Worm (Caenorhabditis elegans) whole organism, L2 larva: ENCODE results near the gene selt-1.2.

ENCODE experiments used
- R02D3.7 ChIP-seq: fragments of 150-350 bp; optimal IDR thresholded peaks from 2 replicates; lab custom pipeline; 2014; ENCODE audit warnings: missing biosample characterization, missing genetic modification characterization
- lin-13 ChIP-seq: fragments of 150-350 bp; optimal IDR thresholded peaks from 2 replicates; lab custom pipeline; 2014; ENCODE audit warnings: missing biosample characterization, missing genetic modification reagents, missing genetic modification characterization
- lsy-2 ChIP-seq, 2 experiments: fragments of 150-350 bp in 1 of 2; sonication (generic microtip) in 1 of 2; optimal IDR thresholded peaks; 2 replicates each; lab custom pipeline; 2014 to 2017; ENCODE audit warnings: missing biosample characterization in 2 of 2, missing genetic modification characterization in 2 of 2
- mab-5 ChIP-seq: fragments of 150-350 bp; optimal IDR thresholded peaks from 2 replicates; lab custom pipeline; 2014; ENCODE audit warnings: missing biosample characterization, missing genetic modification characterization
- nhr-10 ChIP-seq: sonication (generic microtip); optimal IDR thresholded peaks from 2 replicates; lab custom pipeline; 2017; ENCODE audit warnings: missing biosample characterization, missing genetic modification characterization
- nhr-237 ChIP-seq: fragments of 150-350 bp; optimal IDR thresholded peaks from 2 replicates; lab custom pipeline; 2014; ENCODE audit warnings: missing biosample characterization, missing genetic modification characterization
- nhr-6 ChIP-seq: fragments of 150-350 bp; optimal IDR thresholded peaks from 2 replicates; lab custom pipeline; 2014; ENCODE audit warnings: missing biosample characterization, missing genetic modification characterization
- sem-4 ChIP-seq: fragments of 150-350 bp; optimal IDR thresholded peaks from 2 replicates; lab custom pipeline; 2014; ENCODE audit warnings: missing biosample characterization, missing genetic modification reagents, missing genetic modification characterization
- skn-1 ChIP-seq: sonication (generic microtip); optimal IDR thresholded peaks from 2 replicates; lab custom pipeline; 2017; ENCODE audit warnings: missing biosample characterization, missing genetic modification characterization
- unc-62 ChIP-seq: fragments of 150-350 bp; optimal IDR thresholded peaks from 2 replicates; lab custom pipeline; 2014; ENCODE audit warnings: missing biosample characterization, missing genetic modification reagents, missing genetic modification characterization
- ztf-4 ChIP-seq: fragments of 150-350 bp; optimal IDR thresholded peaks from 2 replicates; lab custom pipeline; 2014; ENCODE audit warnings: missing biosample characterization, missing genetic modification characterization

- TF ChIP-seq unc-62 (GFP tag; lab: Kevin White, UChicago) (no peak), sem-4 (tag; lab: Kevin White, UChicago) (no peak), mab-5 (tag; lab: Kevin White, UChicago) (no peak), R02D3.7 (tag; lab: Kevin White, UChicago) (no peak), lsy-2 (tag; optimal IDR thresholded peaks at IDR 0.05; lab: Kevin White, UChicago) (no peak), nhr-6 (no peak), nhr-237 (tag; lab: Kevin White, UChicago) (no peak), lin-13 (GFP tag; lab: Kevin White, UChicago) (no peak), skn-1 (tag; lab: Kevin White, UChicago) (no peak), nhr-10 (tag; lab: Kevin White, UChicago) (no peak), ztf-4 (tag; lab: Kevin White, UChicago) (no peak)
These were observed 6.9 kb upstream of the selt-1.2 start, which contains the start of gene F28H7.7 for ce11 chrV:10754050-10754449.
